Fruit fly (Drosophila melanogaster) whole organism, embryonic: ENCODE results near the gene Hr38.

Experiments
- CG10147 ChIP-seq: fragments of 200-800 bp; sonication (Bioruptor generic); optimal IDR thresholded peaks from 2 replicates; lab custom pipeline; 2019; ENCODE audit warnings: missing biosample characterization, mild to moderate bottlenecking, missing genetic modification characterization, moderate library complexity
- CG10366 ChIP-seq: fragments of 200-800 bp; sonication (Bioruptor generic); IDR thresholded peaks from 2 replicates; pipeline ENCODE4 v1.3.6; 2022; ENCODE audit warnings: missing biosample characterization, missing genetic modification characterization
- CG11695 ChIP-seq: fragments of 200-800 bp; sonication (Bioruptor generic); IDR thresholded peaks from 3 replicates; pipeline ENCODE4 v1.3.6; 2022; ENCODE audit warnings: missing biosample characterization, missing genetic modification characterization
- CG11723 ChIP-seq: fragments of 200-800 bp; sonication (Bioruptor generic); optimal IDR thresholded peaks from 2 replicates; lab custom pipeline; 2017; ENCODE audit warnings: missing biosample characterization, mild to moderate bottlenecking, missing genetic modification characterization
- CG15073 ChIP-seq: fragments of 200-800 bp; sonication (Bioruptor generic); optimal IDR thresholded peaks from 2 replicates; lab custom pipeline; 2016; ENCODE audit warnings: missing biosample characterization, missing genetic modification characterization
- CG1603 ChIP-seq: fragments of 200-800 bp; sonication (Bioruptor generic); optimal IDR thresholded peaks from 2 replicates; lab custom pipeline; 2019; ENCODE audit warnings: missing biosample characterization, mild to moderate bottlenecking, missing genetic modification characterization, moderate library complexity
- CG16863 ChIP-seq: fragments of 200-800 bp; sonication (Bioruptor generic); optimal IDR thresholded peaks from 3 replicates; lab custom pipeline; 2016; ENCODE audit warnings: missing biosample characterization, missing genetic modification characterization
- CG17802 ChIP-seq: fragments of 200-800 bp; sonication (Bioruptor generic); optimal IDR thresholded peaks from 2 replicates; lab custom pipeline; 2018; ENCODE audit warnings: missing biosample characterization, mild to moderate bottlenecking, missing genetic modification characterization, moderate library complexity
- CG18619 ChIP-seq: fragments of 200-800 bp; sonication (Bioruptor generic); optimal IDR thresholded peaks from 3 replicates; lab custom pipeline; 2017; ENCODE audit warnings: missing biosample characterization, mild to moderate bottlenecking, missing genetic modification characterization
- CG30403 ChIP-seq: fragments of 200-800 bp; sonication (Bioruptor generic); optimal IDR thresholded peaks from 3 replicates; lab custom pipeline; 2016; ENCODE audit warnings: missing biosample characterization, missing genetic modification characterization
- CG31388 ChIP-seq: fragments of 200-800 bp; sonication (Bioruptor generic); optimal IDR thresholded peaks from 2 replicates; lab custom pipeline; 2016; ENCODE audit warnings: missing biosample characterization, missing genetic modification characterization
- CG32532 ChIP-seq: fragments of 200-800 bp; sonication (Bioruptor generic); IDR thresholded peaks from 2 replicates; pipeline ENCODE4 v1.3.6; 2022; ENCODE audit warnings: missing biosample characterization, missing genetic modification characterization
- CG3726 ChIP-seq: fragments of 200-800 bp; sonication (Bioruptor generic); IDR thresholded peaks from 3 replicates; pipeline ENCODE4, ENCODE4 v1.3.6; 2022; ENCODE audit warnings: missing biosample characterization, missing genetic modification characterization
- CG4617 ChIP-seq: fragments of 200-800 bp; sonication (Bioruptor generic); optimal IDR thresholded peaks from 3 replicates; lab custom pipeline; 2016; ENCODE audit warnings: missing biosample characterization, missing genetic modification characterization, borderline replicate concordance
- CG6654 ChIP-seq: fragments of 200-800 bp; sonication (Bioruptor generic); optimal IDR thresholded peaks from 2 replicates; lab custom pipeline; 2017; ENCODE audit warnings: missing biosample characterization, mild to moderate bottlenecking, missing genetic modification characterization
- CG6791 ChIP-seq: fragments of 200-800 bp; sonication (Bioruptor generic); IDR thresholded peaks from 3 replicates; pipeline ENCODE4 v1.3.6; 2022; ENCODE audit warnings: missing biosample characterization, missing genetic modification characterization; ENCODE audit not compliant: partially characterized antibody
- CG7786 ChIP-seq: fragments of 200-800 bp; sonication (Bioruptor generic); optimal IDR thresholded peaks from 2 replicates; lab custom pipeline; 2016; ENCODE audit warnings: missing biosample characterization, missing genetic modification characterization
- CG8281 ChIP-seq: fragments of 200-800 bp; sonication (Bioruptor generic); optimal IDR thresholded peaks from 2 replicates; lab custom pipeline; 2018; ENCODE audit warnings: missing biosample characterization, mild to moderate bottlenecking, missing genetic modification characterization, moderate library complexity
- CG8388 ChIP-seq: fragments of 200-800 bp; sonication (Bioruptor generic); optimal IDR thresholded peaks from 2 replicates; lab custom pipeline; 2019; ENCODE audit warnings: missing biosample characterization, mild to moderate bottlenecking, missing genetic modification characterization, moderate library complexity
- Chrac-16 ChIP-seq: fragments of 200-800 bp; sonication (Bioruptor generic); optimal IDR thresholded peaks from 3 replicates; lab custom pipeline; 2016; ENCODE audit warnings: missing biosample characterization, missing genetic modification characterization
- CoRest ChIP-seq: fragments of 200-800 bp; sonication (Bioruptor generic); optimal IDR thresholded peaks from 3 replicates; lab custom pipeline; 2018; ENCODE audit warnings: missing biosample characterization, mild to moderate bottlenecking, missing genetic modification characterization, moderate library complexity
- CrebB ChIP-seq: fragments of 200-800 bp; sonication (Bioruptor generic); optimal IDR thresholded peaks from 3 replicates; lab custom pipeline; 2018; ENCODE audit warnings: missing biosample characterization, mild to moderate bottlenecking, missing genetic modification characterization
- Doc2 ChIP-seq: fragments of 200-800 bp; sonication (Bioruptor generic); IDR thresholded peaks from 2 replicates; pipeline ENCODE4 v1.3.6; 2022; ENCODE audit warnings: missing biosample characterization, missing genetic modification characterization
- Fer3 ChIP-seq: fragments of 200-800 bp; sonication (Bioruptor generic); optimal IDR thresholded peaks from 2 replicates; lab custom pipeline; 2018; ENCODE audit warnings: missing biosample characterization, mild to moderate bottlenecking, missing genetic modification characterization, moderate library complexity
- HLH3B ChIP-seq: fragments of 200-800 bp; sonication (Bioruptor generic); IDR thresholded peaks from 2 replicates; pipeline ENCODE4 v1.3.6; 2022; ENCODE audit warnings: missing biosample characterization, missing genetic modification characterization
- Hr78 ChIP-seq, 2 experiments: fragments of 200-800 bp in 1 of 2; fragments of >200 bp in 1 of 2; sonication (Bioruptor generic) in 1 of 2; optimal IDR thresholded peaks; 2 replicates each; lab custom pipeline; 2017 to 2019; ENCODE audit warnings: missing biosample characterization in 2 of 2, missing genetic modification characterization in 2 of 2, mild to moderate bottlenecking in 1 of 2, moderate library complexity in 1 of 2
- Kr ChIP-seq: fragments of 200-800 bp; sonication (Bioruptor generic); optimal IDR thresholded peaks from 2 replicates; lab custom pipeline; 2017; ENCODE audit warnings: missing biosample characterization, mild to moderate bottlenecking, missing genetic modification characterization
- Lhr ChIP-seq: fragments of 200-800 bp; sonication (Bioruptor generic); optimal IDR thresholded peaks from 3 replicates; lab custom pipeline; 2017; ENCODE audit warnings: mild to moderate bottlenecking, missing biosample characterization, missing genetic modification reagents, missing genetic modification characterization
- MESR4 ChIP-seq: fragments of 200-800 bp; sonication (Bioruptor generic); optimal IDR thresholded peaks from 2 replicates; lab custom pipeline; 2018; ENCODE audit warnings: missing biosample characterization, mild to moderate bottlenecking, missing genetic modification characterization, moderate library complexity
- MTF-1 ChIP-seq: fragments of 200-800 bp; sonication (Bioruptor generic); optimal IDR thresholded peaks from 2 replicates; lab custom pipeline; 2018; ENCODE audit warnings: missing biosample characterization, mild to moderate bottlenecking, missing genetic modification characterization, borderline replicate concordance
- Sin3A ChIP-seq: fragments of >200 bp; optimal IDR thresholded peaks from 2 replicates; lab custom pipeline; 2018
- Spps ChIP-seq: fragments of 200-800 bp; sonication (Bioruptor generic); optimal IDR thresholded peaks from 2 replicates; lab custom pipeline; 2018; ENCODE audit warnings: missing biosample characterization, mild to moderate bottlenecking, missing genetic modification characterization
- Trl ChIP-seq, 3 experiments: fragments of >200 bp in 2 of 3; fragments of 200-800 bp in 1 of 3; sonication (Bioruptor generic) in 1 of 3; optimal IDR thresholded peaks; 2 replicates in 1 of 3; 3 replicates in 2 of 3; lab custom pipeline; 2016 to 2017; ENCODE audit warnings: missing biosample characterization in 1 of 3, missing genetic modification characterization in 1 of 3
- Usf ChIP-seq: fragments of 200-800 bp; sonication (Bioruptor generic); optimal IDR thresholded peaks from 2 replicates; lab custom pipeline; 2017; ENCODE audit warnings: missing genotype, missing biosample characterization, missing genetic modification characterization
- YL-1 ChIP-seq: fragments of 200-800 bp; sonication (Bioruptor generic); optimal IDR thresholded peaks from 3 replicates; lab custom pipeline; 2017; ENCODE audit warnings: missing biosample characterization, mild to moderate bottlenecking, missing genetic modification characterization
- bab2 ChIP-seq: fragments of 200-800 bp; sonication (Bioruptor generic); optimal IDR thresholded peaks from 2 replicates; lab custom pipeline; 2016; ENCODE audit warnings: missing biosample characterization, missing genetic modification characterization
- cad ChIP-seq: fragments of >200 bp; optimal IDR thresholded peaks from 2 replicates; lab custom pipeline; 2017; ENCODE audit warnings: missing biosample characterization, missing genetic modification characterization
- cg ChIP-seq: fragments of 200-800 bp; sonication (Bioruptor generic); optimal IDR thresholded peaks from 3 replicates; lab custom pipeline; 2019; ENCODE audit warnings: missing biosample characterization, mild to moderate bottlenecking, missing genetic modification characterization, moderate library complexity
- cwo ChIP-seq: fragments of 200-800 bp; sonication (Bioruptor generic); optimal IDR thresholded peaks from 3 replicates; lab custom pipeline; 2017; ENCODE audit warnings: missing biosample characterization, missing genetic modification characterization, mild to moderate bottlenecking, moderate library complexity, missing genetic modification reagents
- eyg ChIP-seq: fragments of 200-800 bp; sonication (Bioruptor generic); optimal IDR thresholded peaks from 3 replicates; lab custom pipeline; 2016; ENCODE audit warnings: missing biosample characterization, missing genetic modification characterization
- fd96Cb ChIP-seq: fragments of 200-800 bp; sonication (Bioruptor generic); optimal IDR thresholded peaks from 2 replicates; lab custom pipeline; 2018; ENCODE audit warnings: missing biosample characterization, mild to moderate bottlenecking, missing genetic modification characterization, moderate library complexity
- ftz-f1 ChIP-seq: fragments of 200-800 bp; sonication (Bioruptor generic); optimal IDR thresholded peaks from 2 replicates; lab custom pipeline; 2016; ENCODE audit warnings: missing biosample characterization, missing genetic modification characterization
- h ChIP-seq: fragments of >200 bp; optimal IDR thresholded peaks from 2 replicates; lab custom pipeline; 2017
- lilli ChIP-seq: fragments of 200-800 bp; sonication (Bioruptor generic); optimal IDR thresholded peaks from 3 replicates; lab custom pipeline; 2016; ENCODE audit warnings: missing biosample characterization, missing genetic modification characterization
- nom ChIP-seq: fragments of 200-800 bp; sonication (Bioruptor generic); optimal IDR thresholded peaks from 2 replicates; lab custom pipeline; 2017; ENCODE audit warnings: missing biosample characterization, missing genetic modification characterization, mild to moderate bottlenecking, moderate library complexity, missing genetic modification reagents
- otp ChIP-seq: fragments of 200-800 bp; sonication (Bioruptor generic); IDR thresholded peaks from 3 replicates; pipeline ENCODE4, ENCODE4 v1.3.6; 2022; ENCODE audit warnings: missing biosample characterization, missing genetic modification characterization
- pum ChIP-seq: fragments of 200-800 bp; sonication (Bioruptor generic); optimal IDR thresholded peaks from 2 replicates; lab custom pipeline; 2016; ENCODE audit warnings: missing biosample characterization, missing genetic modification characterization
- tio ChIP-seq: fragments of 200-800 bp; sonication (Bioruptor generic); optimal IDR thresholded peaks from 2 replicates; lab custom pipeline; 2017; ENCODE audit warnings: missing biosample characterization, missing genetic modification characterization, inconsistent platforms
- tna ChIP-seq: fragments of 200-800 bp; sonication (Bioruptor generic); IDR thresholded peaks from 2 replicates; pipeline ENCODE4 v1.3.6; 2022; ENCODE audit warnings: missing biosample characterization, missing genetic modification characterization; ENCODE audit not compliant: partially characterized antibody
- toy ChIP-seq: fragments of 200-800 bp; sonication (Bioruptor generic); IDR thresholded peaks from 2 replicates; pipeline ENCODE4 v1.3.6; 2022; ENCODE audit warnings: missing biosample characterization, missing genetic modification characterization
- vfl ChIP-seq: fragments of 200-800 bp; sonication (Bioruptor generic); optimal IDR thresholded peaks from 2 replicates; lab custom pipeline; 2016; ENCODE audit warnings: missing biosample characterization, missing genetic modification characterization

Gene Hr38

dm6 chr2L:20649891-20650290 is 64.5 kb downstream of the Hr38 start, which contains the start of gene CG2611 (continued):
- TF ChIP-seq fd96Cb: peak; percentile 8
- TF ChIP-seq tna (GFP tag; lab: Robert Waterston, UW): no peak
- no peak for TF ChIP-seq Trl (optimal IDR thresholded peaks at IDR 0.05; lab: Kevin White, UChicago)
- TF ChIP-seq Trl (GFP tag; optimal IDR thresholded peaks at IDR 0.05; lab: Kevin White, UChicago): peak; percentile 71
- TF ChIP-seq CG8281 (tag; lab: Kevin White, UChicago): no peak
- no peak for TF ChIP-seq cad
- peak; percentile 26 for TF ChIP-seq Sin3A
- TF ChIP-seq h (lab: Kevin White, UChicago): no peak
- TF ChIP-seq vfl: peak; percentile 7
- peak; percentile 51 for TF ChIP-seq CoRest (tag; lab: Kevin White, UChicago)
- no peak for TF ChIP-seq CG17802 (tag; lab: Kevin White, UChicago)
- TF ChIP-seq CG18619 (GFP tag; lab: Kevin White, UChicago): peak; percentile 12
- TF ChIP-seq lilli (GFP tag; lab: Kevin White, UChicago): peak; percentile 74
- TF ChIP-seq Fer3 (tag; lab: Kevin White, UChicago): peak; percentile 36
- TF ChIP-seq Spps (tag; lab: Kevin White, UChicago): no peak
- TF ChIP-seq MESR4 (GFP tag; lab: Kevin White, UChicago): peak; percentile 29
- TF ChIP-seq cwo: peak; percentile 16
- TF ChIP-seq CG11695 (GFP tag; lab: Robert Waterston, UW): 0 out of 3 replicates have a peak, but pooled peaks have one; percentile 39
- TF ChIP-seq CG6654 (GFP tag; lab: Kevin White, UChicago): no peak
- peak; percentile 66 for TF ChIP-seq CG1603 (tag; lab: Kevin White, UChicago)
- TF ChIP-seq Doc2 (GFP tag; lab: Robert Waterston, UW): no peak
- peak; percentile 32 for TF ChIP-seq CG10147
- TF ChIP-seq CG8388 (GFP tag; lab: Kevin White, UChicago): peak; percentile 20
- TF ChIP-seq HLH3B (GFP tag; lab: Robert Waterston, UW): 0 out of 2 replicates have a peak, but pooled peaks have one; percentile 29
- peak; percentile 45 for TF ChIP-seq bab2 (GFP tag; lab: Kevin White, UChicago)
- TF ChIP-seq CG4617 (GFP tag; lab: Kevin White, UChicago): peak; percentile 12
- TF ChIP-seq otp (GFP tag; lab: Robert Waterston, UW): no peak
- peak; percentile 50 for TF ChIP-seq pum
- no peak for TF ChIP-seq MTF-1 (GFP tag; lab: Kevin White, UChicago)
- TF ChIP-seq Kr (GFP tag; lab: Kevin White, UChicago): no peak
- no peak for TF ChIP-seq Hr78 (GFP tag; optimal IDR thresholded peaks at IDR 0.05; lab: Kevin White, UChicago)
- TF ChIP-seq CG3726 (GFP tag; lab: Robert Waterston, UW): no peak
- no peak for TF ChIP-seq eyg (GFP tag; lab: Kevin White, UChicago)
- peak; percentile 56 for TF ChIP-seq CG7786
- no peak for TF ChIP-seq nom (GFP tag; lab: Kevin White, UChicago)
- no peak for TF ChIP-seq cg (GFP tag; lab: Kevin White, UChicago)
- peak; percentile 9 for TF ChIP-seq CrebB (tag; lab: Kevin White, UChicago)
- no peak for TF ChIP-seq CG31388 (GFP tag; lab: Kevin White, UChicago)
- no peak for TF ChIP-seq Lhr (GFP tag; lab: Kevin White, UChicago)
- no peak for TF ChIP-seq CG15073 (GFP tag; lab: Kevin White, UChicago)
- TF ChIP-seq toy: no peak
- peak; percentile 61 for TF ChIP-seq CG30403
- no peak for TF ChIP-seq CG6791
- TF ChIP-seq ftz-f1 (GFP tag; lab: Kevin White, UChicago): peak; percentile 31
- no peak for TF ChIP-seq CG11723
- no peak for TF ChIP-seq YL-1 (GFP tag; lab: Kevin White, UChicago)
- TF ChIP-seq Usf: no peak
- TF ChIP-seq Chrac-16: peak; percentile 60
- peak; percentile 60 for TF ChIP-seq CG32532 (GFP tag; lab: Robert Waterston, UW)
- no peak for TF ChIP-seq tio (GFP tag; lab: Kevin White, UChicago)
- no peak for TF ChIP-seq CG16863 (GFP tag; lab: Kevin White, UChicago)
- peak; percentile 50; the same call in 1 of the 2 replicates for TF ChIP-seq CG10366 (GFP tag; lab: Robert Waterston, UW)
